Fruit fly (Drosophila melanogaster) ovary, adult (tissue): ENCODE results near the gene CG43725.

Source experiments
- CG17801 ChIP-seq: fragments of 200-800 bp; optimal IDR thresholded peaks from 2 replicates; lab custom pipeline; 2019; ENCODE audit warnings: missing biosample characterization, mild to moderate bottlenecking, missing genetic modification characterization, moderate library complexity; ENCODE audit not compliant: partially characterized antibody

Gene CG43725

dm6 chr2L:11075114-11075513 lies at the start of gene CG43725:
Gene CG43725, plus strand, starts transcription at chr2L:11075513.
- TF ChIP-seq CG17801, result no peak

DNA sequence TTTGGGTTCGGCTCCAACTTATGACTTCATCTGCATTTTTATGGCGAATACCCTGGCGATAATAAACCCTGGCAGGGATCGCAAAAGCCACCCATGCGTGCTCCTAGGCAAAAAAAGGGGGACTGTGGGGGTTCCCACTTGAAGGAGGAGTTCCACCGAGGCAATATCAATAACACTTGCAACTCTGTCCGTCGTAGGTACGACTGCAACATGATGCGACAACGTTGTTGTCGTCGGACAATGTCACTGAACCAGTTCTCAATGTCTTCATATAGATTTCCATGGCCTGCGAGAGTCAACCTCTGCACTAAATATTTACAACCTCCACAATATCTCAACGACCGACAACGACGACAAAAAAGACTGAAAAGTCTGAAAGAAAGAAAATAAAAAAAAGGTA lies 48.1 kb upstream of the CG43725 start:
- TF ChIP-seq CG17801, result no peak

dm6 chr2L:11027825-11028496 lies 47.4 kb upstream of the CG43725 start:
- TF ChIP-seq CG17801, result no peak

- no peak for TF ChIP-seq CG17801
These were observed 42.9 kb upstream of the CG43725 start for dm6 chr2L:11032285-11032970.

dm6 chr2L:11034495-11034894 lies 40.8 kb upstream of the CG43725 start, which contains the start of gene CG18666:
Gene CG18666, plus strand, starts transcription at chr2L:11034795.
- TF ChIP-seq CG17801, result peak; percentile 20

- TF ChIP-seq CG17801, result no peak
These were observed 37.5 kb upstream of the CG43725 start for dm6 chr2L:11037583-11038517.

dm6 chr2L:11038918-11039317 lies 36.4 kb upstream of the CG43725 start:
- TF ChIP-seq CG17801, result no peak

DNA sequence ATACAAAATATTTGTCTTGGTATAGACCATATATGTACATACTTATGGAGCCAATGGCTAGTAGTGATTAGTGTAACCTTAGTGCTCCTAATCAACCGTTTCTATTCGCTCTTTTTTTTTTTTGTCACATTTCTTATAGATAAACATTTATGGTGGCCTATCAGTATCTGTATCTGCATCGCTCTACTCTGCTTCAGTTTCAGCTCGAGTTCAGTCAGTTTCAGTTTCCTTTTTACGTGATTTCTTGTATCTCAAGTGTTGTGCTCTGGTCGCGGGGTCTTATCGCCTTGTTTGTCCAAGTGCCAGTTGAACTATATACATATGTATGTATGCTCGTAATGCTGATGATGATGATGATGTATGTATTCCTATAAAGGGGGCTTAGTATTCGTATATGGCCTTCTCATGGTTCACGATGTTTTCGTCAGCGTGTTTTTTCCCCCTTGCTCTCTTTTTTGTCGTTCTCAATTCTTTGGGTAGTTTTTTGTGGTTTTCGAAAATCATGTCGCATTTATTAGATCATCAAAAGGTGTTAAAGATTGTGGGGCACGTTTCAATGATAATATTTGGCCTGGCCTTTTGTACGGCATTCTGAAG lies 35.7 kb upstream of the CG43725 start:
- TF ChIP-seq CG17801, result no peak

DNA sequence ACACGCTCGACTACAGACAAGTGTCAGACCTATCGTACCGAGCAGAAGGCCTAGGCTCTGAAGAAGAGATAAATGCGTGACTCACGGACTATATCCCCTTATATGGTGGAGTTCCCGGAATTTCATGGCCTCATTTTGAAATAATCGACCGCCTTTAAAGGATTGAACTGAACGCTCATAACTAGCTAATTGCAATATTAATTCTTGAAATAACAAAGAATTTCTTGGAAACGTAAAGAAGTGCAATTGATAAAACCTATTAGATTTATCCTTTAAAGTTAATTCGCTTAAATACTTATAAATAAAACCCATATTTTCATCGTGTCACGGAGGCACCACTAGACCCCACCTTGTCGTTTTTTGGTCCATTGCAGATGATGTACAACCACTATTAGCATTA lies 34.2 kb upstream of the CG43725 start:
- TF ChIP-seq CG17801, result no peak

dm6 chr2L:11041785-11042184 lies 33.5 kb upstream of the CG43725 start:
- no peak for TF ChIP-seq CG17801

- peak; percentile 20 for TF ChIP-seq CG17801
These were observed 30.4 kb upstream of the CG43725 start for dm6 chr2L:11044678-11045466.

- no peak for TF ChIP-seq CG17801
These were observed 29.8 kb upstream of the CG43725 start for dm6 chr2L:11045467-11045914.

dm6 chr2L:11046051-11046450 lies 29.3 kb upstream of the CG43725 start:
- TF ChIP-seq CG17801, result no peak

- no peak for TF ChIP-seq CG17801
These were observed 27.0 kb upstream of the CG43725 start for dm6 chr2L:11048307-11048706.

- no peak for TF ChIP-seq CG17801
These were observed 25.6 kb upstream of the CG43725 start for dm6 chr2L:11049723-11050122.
